Worm (Caenorhabditis elegans): ENCODE results near the gene T16G12.7.

The T16G12.7 gene

DNA sequence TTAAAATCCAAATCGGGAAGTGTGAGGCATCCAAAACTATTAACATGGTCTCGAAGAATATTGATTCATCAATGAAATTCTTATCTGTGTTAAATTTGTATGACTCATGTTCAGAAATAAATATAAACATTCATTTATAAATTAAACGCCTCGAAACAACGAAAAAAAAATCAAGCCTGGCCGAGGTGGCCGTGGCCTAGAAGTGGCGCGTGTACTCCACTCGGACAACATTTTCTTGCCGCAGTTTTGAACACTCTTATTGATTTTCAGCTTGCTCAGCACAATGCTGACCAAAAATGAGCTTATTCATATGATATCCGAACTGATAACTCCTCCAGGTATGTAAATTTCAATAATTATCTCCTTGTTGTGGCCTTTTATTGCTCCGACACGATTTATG, 24.2 kb upstream of the T16G12.7 start, which contains the start of gene ekl-6 (continued):
- no peak for TF ChIP-seq syd-9 (tag; optimal IDR thresholded peaks at IDR 0.05)
- TF ChIP-seq elt-2 (tag; optimal IDR thresholded peaks at IDR 0.05), result peak; percentile 53
- peak; percentile 16 for TF ChIP-seq sdc-2 (tag; optimal IDR thresholded peaks at IDR 0.05)
- TF ChIP-seq hlh-30 (tag; optimal IDR thresholded peaks at IDR 0.05; ENCODE audit: insufficient read depth), result no peak
- TF ChIP-seq ceh-9 (tag; optimal IDR thresholded peaks at IDR 0.05), result no peak
- TF ChIP-seq elt-4 (tag; optimal IDR thresholded peaks at IDR 0.05), result no peak
- TF ChIP-seq ref-2 (tag; optimal IDR thresholded peaks at IDR 0.05), result peak; percentile 76
- no peak for TF ChIP-seq ceh-6 (GFP tag; optimal IDR thresholded peaks at IDR 0.05)
- no peak for TF ChIP-seq Y22D7AL.16 (tag; optimal IDR thresholded peaks at IDR 0.05)
- TF ChIP-seq ama-1 (optimal IDR thresholded peaks at IDR 0.05), result no peak
- no peak for TF ChIP-seq hlh-15 (tag; optimal IDR thresholded peaks at IDR 0.05)
- no peak for TF ChIP-seq T23F11.4 (GFP tag; optimal IDR thresholded peaks at IDR 0.05)
- TF ChIP-seq ceh-45 (GFP tag; IDR thresholded peaks at IDR 0.05), result no peak
- no peak for TF ChIP-seq fkh-10 (GFP tag; optimal IDR thresholded peaks at IDR 0.05)
- TF ChIP-seq F13H6.1 (tag; optimal IDR thresholded peaks at IDR 0.05), result peak; percentile 40
- no peak for TF ChIP-seq pros-1 (tag; optimal IDR thresholded peaks at IDR 0.05)
- no peak for TF ChIP-seq K09A11.1 (tag; optimal IDR thresholded peaks at IDR 0.05; ENCODE audit: insufficient read depth)
- TF ChIP-seq fkh-6 (tag; optimal IDR thresholded peaks at IDR 0.05), result no peak
- peak; percentile 11 for TF ChIP-seq fax-1 (tag; optimal IDR thresholded peaks at IDR 0.05)
- TF ChIP-seq ceh-22 (tag; optimal IDR thresholded peaks at IDR 0.05), result no peak
- peak; percentile 42 for TF ChIP-seq ceh-48 (tag; optimal IDR thresholded peaks at IDR 0.05)
- TF ChIP-seq dve-1 (tag; optimal IDR thresholded peaks at IDR 0.05), result no peak
- TF ChIP-seq unc-42 (tag; optimal IDR thresholded peaks at IDR 0.05), result no peak
- TF ChIP-seq odd-2 (tag; optimal IDR thresholded peaks at IDR 0.05), result no peak
- TF ChIP-seq nhr-232 (tag; optimal IDR thresholded peaks at IDR 0.05), result no peak
- TF ChIP-seq pat-9 (tag; optimal IDR thresholded peaks at IDR 0.05), result no peak
- TF ChIP-seq C38D4.7 (GFP tag; optimal IDR thresholded peaks at IDR 0.05), result no peak
- no peak for TF ChIP-seq ceh-19 (GFP tag; optimal IDR thresholded peaks at IDR 0.05)
- no peak for TF ChIP-seq pax-1 (tag; optimal IDR thresholded peaks at IDR 0.05)
- TF ChIP-seq hlh-6 (tag; optimal IDR thresholded peaks at IDR 0.05), result no peak
- TF ChIP-seq ceh-30 (tag; optimal IDR thresholded peaks at IDR 0.05), result no peak
- no peak for TF ChIP-seq lim-6 (tag; optimal IDR thresholded peaks at IDR 0.05)
- TF ChIP-seq pqm-1 (tag; optimal IDR thresholded peaks at IDR 0.05), result no peak
- TF ChIP-seq tbx-7 (tag; optimal IDR thresholded peaks at IDR 0.05), result peak; percentile 83
- TF ChIP-seq npax-4 (tag; optimal IDR thresholded peaks at IDR 0.05), result no peak
- TF ChIP-seq pag-3 (tag; optimal IDR thresholded peaks at IDR 0.05; ENCODE audit: borderline replicate concordance), result no peak
- no peak for TF ChIP-seq sox-4 (tag; optimal IDR thresholded peaks at IDR 0.05)
- peak; percentile 85 for TF ChIP-seq ceh-31 (tag; optimal IDR thresholded peaks at IDR 0.05)
- TF ChIP-seq C08G9.2 (tag; optimal IDR thresholded peaks at IDR 0.05), result peak; percentile 84
- TF ChIP-seq hlh-13 (GFP tag; optimal IDR thresholded peaks at IDR 0.05), result no peak
- no peak for TF ChIP-seq K02D7.2 (tag; optimal IDR thresholded peaks at IDR 0.05)
- peak; percentile 14 for TF ChIP-seq unc-86 (tag; optimal IDR thresholded peaks at IDR 0.05)
- no peak for TF ChIP-seq nfya-1 (tag; optimal IDR thresholded peaks at IDR 0.05)
- no peak for TF ChIP-seq eyg-1 (tag; optimal IDR thresholded peaks at IDR 0.05)
- no peak for TF ChIP-seq gmeb-2 (tag; optimal IDR thresholded peaks at IDR 0.05)
- TF ChIP-seq nhr-11 (tag; optimal IDR thresholded peaks at IDR 0.05), result no peak

Measured in whole organism, late embryonic.